Worm (Caenorhabditis elegans) whole organism, late embryonic: ENCODE data around the gene ZC84.6.

ENCODE experiments used
- ama-1 ChIP-seq: fragments of 150-350 bp; optimal IDR thresholded peaks from 2 replicates; lab custom pipeline; 2014
- ceh-45 ChIP-seq: fragments of 200-800 bp; sonication (Bioruptor generic); IDR thresholded peaks from 2 replicates; pipeline ENCODE4 v1.3.6; 2022; ENCODE audit warnings: missing genetic modification reagents, missing genetic modification characterization, missing compliant biosample characterization
- elt-4 ChIP-seq: sonication (generic microtip); optimal IDR thresholded peaks from 2 replicates; lab custom pipeline; 2016; ENCODE audit warnings: missing genetic modification characterization, missing compliant biosample characterization
- hlh-13 ChIP-seq: fragments of 200-800 bp; sonication (Bioruptor generic); optimal IDR thresholded peaks from 2 replicates; lab custom pipeline; 2018; ENCODE audit warnings: mild to moderate bottlenecking, missing genetic modification characterization, missing compliant biosample characterization
- hlh-30 ChIP-seq: sonication (generic microtip); optimal IDR thresholded peaks from 2 replicates; lab custom pipeline; 2017; ENCODE audit warnings: antibody characterized with exemption, missing genetic modification characterization, missing compliant biosample characterization; ENCODE audit not compliant: insufficient read depth

ce11 chrIII:9181246-9181645 is 18.3 kb downstream of the ZC84.6 start, which contains the start of gene tax-4:
- no peak for TF ChIP-seq ama-1 (lab: Kevin White, UChicago)
- TF ChIP-seq hlh-30: no peak
- no peak for TF ChIP-seq hlh-13 (GFP tag; lab: Kevin White, UChicago)
- no peak for TF ChIP-seq ceh-45 (GFP tag; lab: Robert Waterston, UW)
- no peak for TF ChIP-seq elt-4 (tag; lab: Kevin White, UChicago)
